Worm (Caenorhabditis elegans) whole organism, young adult: ENCODE measurements around the gene D1025.1.

ENCODE experiments used
- F49E8.2 ChIP-seq: sonication (generic microtip); optimal IDR thresholded peaks from 3 replicates; lab custom pipeline; 2017; ENCODE audit warnings: missing genetic modification characterization, mild to moderate bottlenecking, missing compliant biosample characterization, antibody characterized with exemption, moderate library complexity; ENCODE audit not compliant: insufficient read depth
- F52B5.7 ChIP-seq: sonication (generic microtip); optimal IDR thresholded peaks from 2 replicates; lab custom pipeline; 2016; ENCODE audit warnings: mild to moderate bottlenecking, missing genetic modification characterization, missing compliant biosample characterization
- F55B11.4 ChIP-seq: sonication (generic microtip); optimal IDR thresholded peaks from 2 replicates; lab custom pipeline; 2016; ENCODE audit warnings: missing compliant biosample characterization, missing genetic modification characterization, borderline replicate concordance; ENCODE audit not compliant: insufficient read depth
- dpl-1 ChIP-seq: fragments of 150-350 bp; optimal IDR thresholded peaks from 2 replicates; lab custom pipeline; 2014; ENCODE audit warnings: missing biosample characterization, missing genetic modification reagents, missing genetic modification characterization
- egrh-3 ChIP-seq: fragments of 200-800 bp; sonication (Bioruptor generic); IDR thresholded peaks from 2 replicates; pipeline ENCODE4 v1.3.6; 2022; ENCODE audit warnings: missing genetic modification reagents, missing genetic modification characterization, missing compliant biosample characterization
- lin-40 ChIP-seq: sonication (generic microtip); optimal IDR thresholded peaks from 2 replicates; lab custom pipeline; 2016; ENCODE audit warnings: missing genetic modification characterization, mild to moderate bottlenecking, missing compliant biosample characterization, missing genotype, missing genetic modification reagents
- lir-1 ChIP-seq: fragments of 200-800 bp; sonication (Bioruptor generic); conservative IDR thresholded peaks from 2 replicates; pipeline ENCODE4 v1.3.6; 2022; ENCODE audit warnings: missing genetic modification reagents, missing genetic modification characterization, missing compliant biosample characterization
- madf-10 ChIP-seq: sonication (generic microtip); optimal IDR thresholded peaks from 2 replicates; lab custom pipeline; 2016; ENCODE audit warnings: mild to moderate bottlenecking, missing genetic modification characterization, missing compliant biosample characterization
- ztf-3 ChIP-seq: fragments of 200-800 bp; sonication (Bioruptor generic); optimal IDR thresholded peaks from 2 replicates; lab custom pipeline; 2018; ENCODE audit warnings: mild to moderate bottlenecking, missing genetic modification characterization, missing compliant biosample characterization

DNA sequence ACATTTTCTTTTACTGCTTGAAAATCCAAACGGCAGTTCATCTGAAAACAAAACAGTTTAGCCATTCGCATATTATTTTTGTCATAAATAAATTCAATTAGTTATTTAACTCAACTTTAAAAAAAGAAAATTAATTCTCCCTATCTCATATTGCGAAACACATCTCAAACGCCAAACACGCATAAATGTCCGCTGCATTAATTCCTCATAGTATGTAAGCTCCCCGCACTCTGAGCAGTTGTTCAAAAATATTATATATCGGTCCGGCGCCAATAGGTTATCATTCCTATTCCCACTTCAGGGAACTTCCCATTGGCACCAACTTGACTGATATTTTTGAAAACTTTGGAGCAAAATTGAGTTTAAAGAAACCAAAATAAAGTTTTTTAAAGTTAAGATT, 42.4 kb upstream of the D1025.1 start:
- TF ChIP-seq F49E8.2 (tag; lab: Kevin White, UChicago) = no peak
- peak; percentile 22 for TF ChIP-seq lin-40 (tag; lab: Kevin White, UChicago)
- no peak for TF ChIP-seq dpl-1 (GFP tag; lab: Kevin White, UChicago)
- TF ChIP-seq lir-1 = no peak
- no peak for TF ChIP-seq ztf-3
- no peak for TF ChIP-seq madf-10 (tag; lab: Kevin White, UChicago)
- TF ChIP-seq egrh-3 = no peak
- TF ChIP-seq F55B11.4 (tag; lab: Kevin White, UChicago) = no peak
- no peak for TF ChIP-seq F52B5.7
